Worm (Caenorhabditis elegans): ENCODE data around the gene ttbk-2.2.

- no peak for TF ChIP-seq flt-1 (GFP tag; IDR thresholded peaks at IDR 0.05)
- TF ChIP-seq ztf-29 (GFP tag; IDR thresholded peaks at IDR 0.05), result no peak
- no peak for TF ChIP-seq T22C8.4 (GFP tag; IDR thresholded peaks at IDR 0.05)
- TF ChIP-seq cog-1 (tag; optimal IDR thresholded peaks at IDR 0.05), result no peak
These were observed 33.5 kb downstream of the ttbk-2.2 start, which contains the start of gene C09B9.4 for ce11 chrIV:5033276-5033675.

Measured in whole organism, midembryonic.